Worm (Caenorhabditis elegans): ENCODE measurements around the gene fbxb-24.
A peak's percentile ranks its signal among the peaks of the same experiment; 100 is the strongest.

The fbxb-24 gene

DNA sequence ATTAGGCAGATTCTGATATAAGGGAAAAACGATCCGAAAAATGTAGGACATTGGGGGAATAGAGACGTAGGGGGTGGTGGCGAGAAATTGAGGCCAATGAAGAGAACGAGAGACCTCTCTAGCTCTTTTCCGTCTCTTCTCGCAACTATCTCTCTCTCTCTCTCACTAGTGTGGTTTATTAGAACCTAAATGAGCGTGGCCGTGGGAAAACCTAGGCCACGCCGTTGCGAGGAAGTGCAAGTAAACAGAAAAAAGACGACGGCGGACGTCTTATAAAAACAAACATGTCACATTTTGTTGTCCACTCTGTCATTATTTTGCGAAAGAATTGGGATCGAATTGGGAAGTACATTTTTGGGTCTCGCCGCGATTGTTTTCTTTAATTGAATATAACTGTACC lies 38.8 kb upstream of the fbxb-24 start (continued):
- TF ChIP-seq pha-2 (tag; optimal IDR thresholded peaks at IDR 0.05): peak; percentile 56
- peak; percentile 32 for TF ChIP-seq sdc-2 (tag; optimal IDR thresholded peaks at IDR 0.05)
- TF ChIP-seq madf-2 (tag; optimal IDR thresholded peaks at IDR 0.05): peak; percentile 40
- peak; percentile 33 for TF ChIP-seq pros-1 (tag; optimal IDR thresholded peaks at IDR 0.05)
- no peak for TF ChIP-seq odd-2 (tag; optimal IDR thresholded peaks at IDR 0.05)
- TF ChIP-seq ceh-45 (GFP tag; IDR thresholded peaks at IDR 0.05): no peak
- no peak for TF ChIP-seq ama-1 (optimal IDR thresholded peaks at IDR 0.05)
- peak; percentile 53 for TF ChIP-seq pax-1 (tag; optimal IDR thresholded peaks at IDR 0.05)
- TF ChIP-seq hlh-30 (tag; optimal IDR thresholded peaks at IDR 0.05; ENCODE audit: insufficient read depth): peak; percentile 19
- peak; percentile 62 for TF ChIP-seq mec-3 (tag; optimal IDR thresholded peaks at IDR 0.05; ENCODE audit: borderline replicate concordance)
- no peak for TF ChIP-seq K09A11.1 (tag; optimal IDR thresholded peaks at IDR 0.05; ENCODE audit: insufficient read depth)
- TF ChIP-seq ceh-2 (tag; optimal IDR thresholded peaks at IDR 0.05): peak; percentile 94
- TF ChIP-seq unc-3 (GFP tag; conservative IDR thresholded peaks at IDR 0.05): no peak
- TF ChIP-seq unc-3 (tag; optimal IDR thresholded peaks at IDR 0.05): no peak
- TF ChIP-seq fkh-6 (tag; optimal IDR thresholded peaks at IDR 0.05): no peak
- peak; percentile 92 for TF ChIP-seq ets-4 (tag; optimal IDR thresholded peaks at IDR 0.05)
- peak; percentile 59 for TF ChIP-seq unc-55 (GFP tag; optimal IDR thresholded peaks at IDR 0.05)
- peak; percentile 60 for TF ChIP-seq fax-1 (tag; optimal IDR thresholded peaks at IDR 0.05)
- TF ChIP-seq ref-2 (tag; optimal IDR thresholded peaks at IDR 0.05): peak; percentile 63
- peak; percentile 15 for TF ChIP-seq hlh-15 (tag; optimal IDR thresholded peaks at IDR 0.05)
- TF ChIP-seq zip-5 (tag; optimal IDR thresholded peaks at IDR 0.05): peak; percentile 29
- TF ChIP-seq gmeb-2 (tag; optimal IDR thresholded peaks at IDR 0.05): peak; percentile 47
- no peak for TF ChIP-seq nhr-11 (tag; optimal IDR thresholded peaks at IDR 0.05)
- TF ChIP-seq T23F11.4 (GFP tag; optimal IDR thresholded peaks at IDR 0.05): no peak
- no peak for TF ChIP-seq ceh-6 (GFP tag; optimal IDR thresholded peaks at IDR 0.05)
- TF ChIP-seq F13H6.1 (tag; optimal IDR thresholded peaks at IDR 0.05): peak; percentile 55

DNA sequence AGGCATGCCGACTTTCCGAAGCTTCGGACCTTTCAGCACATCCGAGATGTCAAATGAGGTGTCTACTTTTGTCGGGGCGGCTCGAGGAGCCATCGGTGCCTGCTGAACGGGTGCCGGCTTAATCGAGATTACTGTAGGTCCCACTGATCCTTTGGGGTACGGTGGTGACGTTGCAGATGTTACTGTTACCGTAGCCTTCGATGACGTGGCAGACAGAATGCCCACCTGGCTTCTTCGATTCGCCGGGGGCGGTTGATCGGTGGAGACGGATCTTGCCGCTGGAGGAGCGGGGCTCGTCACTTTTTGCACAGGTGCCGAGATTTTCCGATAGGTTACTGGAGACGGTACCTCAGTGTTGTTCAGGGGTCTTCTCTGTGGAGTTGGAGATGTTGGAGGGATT lies 37.1 kb upstream of the fbxb-24 start:
- no peak for TF ChIP-seq tbx-7 (tag; optimal IDR thresholded peaks at IDR 0.05)
- TF ChIP-seq C08G9.2 (tag; optimal IDR thresholded peaks at IDR 0.05): peak; percentile 0

DNA sequence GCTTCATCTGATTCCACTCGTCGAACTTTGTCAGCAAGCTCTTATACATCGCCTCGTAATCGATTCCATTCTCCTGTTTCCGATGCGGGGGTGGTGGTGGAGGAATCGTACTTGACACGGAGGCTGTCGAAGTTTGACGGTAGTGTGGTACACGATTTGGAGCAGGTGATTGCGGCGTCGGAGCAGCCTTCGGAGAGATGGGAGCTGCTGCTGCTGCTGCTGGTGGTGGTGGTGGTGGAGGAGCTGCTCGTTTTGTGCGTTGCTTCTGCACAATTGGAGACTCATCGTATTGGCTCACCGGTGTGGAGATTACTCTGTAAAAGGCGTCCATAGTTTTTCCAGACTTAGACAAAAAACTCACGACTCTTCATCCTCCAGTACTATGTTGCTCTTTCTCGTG lies 34.5 kb upstream of the fbxb-24 start:
- TF ChIP-seq ceh-34 (tag; optimal IDR thresholded peaks at IDR 0.05) (no peak), pag-3 (tag; optimal IDR thresholded peaks at IDR 0.05; ENCODE audit: borderline replicate concordance) (no peak), nfya-1 (tag; optimal IDR thresholded peaks at IDR 0.05) (no peak), ceh-30 (tag; optimal IDR thresholded peaks at IDR 0.05) (no peak), elt-2 (tag; optimal IDR thresholded peaks at IDR 0.05) (no peak), sox-4 (tag; optimal IDR thresholded peaks at IDR 0.05) (no peak), F13H6.1 (tag; optimal IDR thresholded peaks at IDR 0.05) (no peak), T23F11.4 (GFP tag; optimal IDR thresholded peaks at IDR 0.05) (no peak), K09A11.1 (tag; optimal IDR thresholded peaks at IDR 0.05; ENCODE audit: insufficient read depth) (no peak), hlh-30 (tag; optimal IDR thresholded peaks at IDR 0.05; ENCODE audit: insufficient read depth) (no peak), Y22D7AL.16 (tag; optimal IDR thresholded peaks at IDR 0.05) (no peak), hlh-15 (tag; optimal IDR thresholded peaks at IDR 0.05) (no peak)

DNA sequence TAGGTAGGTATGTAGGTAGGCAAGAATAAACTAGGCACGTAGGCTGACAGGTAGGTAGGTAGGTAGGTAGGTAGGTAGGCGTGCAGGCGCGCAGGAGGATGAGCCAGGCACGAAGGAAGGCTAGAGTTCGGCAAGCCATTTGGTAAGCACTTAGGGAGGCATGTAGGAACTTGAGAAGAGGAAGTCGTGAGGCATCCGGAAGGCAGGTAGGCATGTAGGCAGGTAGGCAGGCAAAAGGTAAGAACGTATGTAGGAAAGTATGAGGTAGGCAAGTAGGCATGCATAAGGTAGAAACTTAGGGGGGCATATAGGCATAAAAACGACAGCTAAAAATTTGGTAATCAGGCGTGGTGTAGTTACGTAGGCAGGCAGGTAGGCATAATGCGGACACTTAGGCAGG lies 32.6 kb upstream of the fbxb-24 start:
- TF ChIP-seq ceh-22 (tag; optimal IDR thresholded peaks at IDR 0.05) (no peak), unc-55 (GFP tag; optimal IDR thresholded peaks at IDR 0.05) (no peak), elt-4 (tag; optimal IDR thresholded peaks at IDR 0.05) (peak; percentile 32), ceh-30 (tag; optimal IDR thresholded peaks at IDR 0.05) (no peak), ztf-16 (tag; optimal IDR thresholded peaks at IDR 0.05) (no peak), dve-1 (tag; optimal IDR thresholded peaks at IDR 0.05) (no peak), pat-9 (tag; optimal IDR thresholded peaks at IDR 0.05) (no peak)

All from whole organism, late embryonic.